Fruit fly (Drosophila melanogaster) whole organism, embryonic: ENCODE results near the gene CG15404.

Experiments
- Ada2b ChIP-seq: fragments of 200-800 bp; sonication (Bioruptor generic); IDR thresholded peaks from 2 replicates; pipeline ENCODE4 v1.3.6; 2022; ENCODE audit warnings: missing biosample characterization, missing genetic modification characterization
- Antp ChIP-seq: fragments of 200-800 bp; sonication (Bioruptor generic); optimal IDR thresholded peaks from 3 replicates; lab custom pipeline; 2016; ENCODE audit warnings: missing biosample characterization, missing genetic modification characterization
- BEAF-32 ChIP-seq: fragments of 200-800 bp; sonication (Bioruptor generic); optimal IDR thresholded peaks from 3 replicates; lab custom pipeline; 2017; ENCODE audit warnings: missing biosample characterization, missing genetic modification characterization, mild to moderate bottlenecking, moderate library complexity, missing genetic modification reagents
- CG10147 ChIP-seq: fragments of 200-800 bp; sonication (Bioruptor generic); optimal IDR thresholded peaks from 2 replicates; lab custom pipeline; 2019; ENCODE audit warnings: missing biosample characterization, mild to moderate bottlenecking, missing genetic modification characterization, moderate library complexity
- CG10267 ChIP-seq: fragments of 200-800 bp; sonication (Bioruptor generic); optimal IDR thresholded peaks from 2 replicates; lab custom pipeline; 2018; ENCODE audit warnings: missing biosample characterization, mild to moderate bottlenecking, missing genetic modification characterization, moderate library complexity
- CG10321 ChIP-seq: fragments of 200-800 bp; sonication (Bioruptor generic); IDR thresholded peaks from 2 replicates; pipeline ENCODE4 v1.3.6; 2022; ENCODE audit warnings: missing biosample characterization, missing genetic modification characterization
- CG12071 ChIP-seq: fragments of 200-800 bp; sonication (Bioruptor generic); optimal IDR thresholded peaks from 3 replicates; lab custom pipeline; 2018; ENCODE audit warnings: missing biosample characterization, mild to moderate bottlenecking, missing genetic modification characterization
- CG12155 ChIP-seq: fragments of 200-800 bp; sonication (Bioruptor generic); optimal IDR thresholded peaks from 3 replicates; lab custom pipeline; 2016; ENCODE audit warnings: missing biosample characterization, missing genetic modification characterization
- CG14710 ChIP-seq: fragments of 200-800 bp; sonication (Bioruptor generic); optimal IDR thresholded peaks from 3 replicates; lab custom pipeline; 2019; ENCODE audit warnings: missing biosample characterization, mild to moderate bottlenecking, missing genetic modification characterization, moderate library complexity
- CG15479 ChIP-seq: fragments of 200-800 bp; sonication (Bioruptor generic); optimal IDR thresholded peaks from 3 replicates; lab custom pipeline; 2019; ENCODE audit warnings: missing biosample characterization, mild to moderate bottlenecking, missing genetic modification characterization, moderate library complexity
- CG15514 ChIP-seq: fragments of 200-800 bp; sonication (Bioruptor generic); optimal IDR thresholded peaks from 3 replicates; lab custom pipeline; 2017; ENCODE audit warnings: missing biosample characterization, missing genetic modification characterization, mild to moderate bottlenecking, moderate library complexity, missing genetic modification reagents
- CG1792 ChIP-seq: fragments of 200-800 bp; sonication (Bioruptor generic); optimal IDR thresholded peaks from 2 replicates; lab custom pipeline; 2016; ENCODE audit warnings: missing biosample characterization, missing genetic modification characterization
- CG3065 ChIP-seq: fragments of 200-800 bp; sonication (Bioruptor generic); optimal IDR thresholded peaks from 2 replicates; lab custom pipeline; 2016; ENCODE audit warnings: missing biosample characterization, missing genetic modification characterization
- CG31388 ChIP-seq: fragments of 200-800 bp; sonication (Bioruptor generic); optimal IDR thresholded peaks from 2 replicates; lab custom pipeline; 2016; ENCODE audit warnings: missing biosample characterization, missing genetic modification characterization
- CG4424 ChIP-seq: fragments of 200-800 bp; sonication (Bioruptor generic); optimal IDR thresholded peaks from 3 replicates; lab custom pipeline; 2016; ENCODE audit warnings: missing biosample characterization, missing genetic modification characterization
- CG4617 ChIP-seq: fragments of 200-800 bp; sonication (Bioruptor generic); optimal IDR thresholded peaks from 3 replicates; lab custom pipeline; 2016; ENCODE audit warnings: missing biosample characterization, missing genetic modification characterization, borderline replicate concordance
- CG4730 ChIP-seq: fragments of 200-800 bp; sonication (Bioruptor generic); IDR thresholded peaks from 2 replicates; pipeline ENCODE4 v1.3.6; 2022; ENCODE audit warnings: missing biosample characterization, missing genetic modification characterization
- CG7745 ChIP-seq: fragments of 200-800 bp; sonication (Bioruptor generic); optimal IDR thresholded peaks from 2 replicates; lab custom pipeline; 2018; ENCODE audit warnings: missing biosample characterization, mild to moderate bottlenecking, missing genetic modification characterization, moderate library complexity
- CG7839 ChIP-seq: fragments of 200-800 bp; sonication (Bioruptor generic); optimal IDR thresholded peaks from 3 replicates; lab custom pipeline; 2018; ENCODE audit warnings: missing biosample characterization, mild to moderate bottlenecking, missing genetic modification characterization, moderate library complexity
- CG8359 ChIP-seq: fragments of 200-800 bp; sonication (Bioruptor generic); optimal IDR thresholded peaks from 2 replicates; lab custom pipeline; 2017; ENCODE audit warnings: missing biosample characterization, mild to moderate bottlenecking, missing genetic modification characterization, borderline replicate concordance
- E2f1 ChIP-seq: fragments of 200-800 bp; sonication (Bioruptor generic); IDR thresholded peaks from 2 replicates; pipeline ENCODE4 v1.3.6; 2022; ENCODE audit warnings: missing biosample characterization, missing genetic modification characterization
- GATAe ChIP-seq: fragments of 200-800 bp; sonication (Bioruptor generic); conservative IDR thresholded peaks from 2 replicates; pipeline ENCODE4 v1.3.6; 2022; ENCODE audit warnings: missing biosample characterization, missing genetic modification characterization
- Hmr ChIP-seq: fragments of 200-800 bp; sonication (Bioruptor generic); optimal IDR thresholded peaks from 3 replicates; lab custom pipeline; 2017; ENCODE audit warnings: mild to moderate bottlenecking, missing biosample characterization, missing genetic modification reagents, missing genetic modification characterization
- Lhr ChIP-seq: fragments of 200-800 bp; sonication (Bioruptor generic); optimal IDR thresholded peaks from 3 replicates; lab custom pipeline; 2017; ENCODE audit warnings: mild to moderate bottlenecking, missing biosample characterization, missing genetic modification reagents, missing genetic modification characterization
- NC2β ChIP-seq: fragments of 200-800 bp; sonication (Bioruptor generic); optimal IDR thresholded peaks from 2 replicates; lab custom pipeline; 2016; ENCODE audit warnings: missing biosample characterization, missing genetic modification characterization
- NFAT ChIP-seq: fragments of 200-800 bp; sonication (Bioruptor generic); IDR thresholded peaks from 2 replicates; pipeline ENCODE4 v1.3.6; 2022; ENCODE audit warnings: missing biosample characterization, missing genetic modification characterization
- Oaz ChIP-seq: fragments of 200-800 bp; sonication (Bioruptor generic); IDR thresholded peaks from 2 replicates; pipeline ENCODE4 v1.3.6; 2022; ENCODE audit warnings: missing biosample characterization, missing genetic modification characterization
- Ptx1 ChIP-seq: fragments of 200-800 bp; sonication (Bioruptor generic); IDR thresholded peaks from 2 replicates; pipeline ENCODE4 v1.3.6; 2022; ENCODE audit warnings: missing biosample characterization, missing genetic modification characterization
- TFAM ChIP-seq: fragments of 200-800 bp; sonication (Bioruptor generic); optimal IDR thresholded peaks from 2 replicates; lab custom pipeline; 2017; ENCODE audit warnings: missing biosample characterization, missing genetic modification characterization, inconsistent platforms
- YL-1 ChIP-seq: fragments of 200-800 bp; sonication (Bioruptor generic); optimal IDR thresholded peaks from 3 replicates; lab custom pipeline; 2017; ENCODE audit warnings: missing biosample characterization, mild to moderate bottlenecking, missing genetic modification characterization
- abd-A ChIP-seq: fragments of 200-800 bp; sonication (Bioruptor generic); optimal IDR thresholded peaks from 3 replicates; lab custom pipeline; 2019; ENCODE audit warnings: missing biosample characterization, mild to moderate bottlenecking, missing genetic modification characterization, moderate library complexity
- amos ChIP-seq: fragments of 200-800 bp; sonication (Bioruptor generic); IDR thresholded peaks from 2 replicates; pipeline ENCODE4 v1.3.6; 2022; ENCODE audit warnings: missing biosample characterization, missing genetic modification characterization; ENCODE audit not compliant: partially characterized antibody
- fd102C ChIP-seq: fragments of 200-800 bp; sonication (Bioruptor generic); optimal IDR thresholded peaks from 2 replicates; lab custom pipeline; 2018; ENCODE audit warnings: missing biosample characterization, mild to moderate bottlenecking, missing genetic modification characterization, moderate library complexity
- fd3F ChIP-seq: fragments of 200-800 bp; sonication (Bioruptor generic); optimal IDR thresholded peaks from 2 replicates; lab custom pipeline; 2018; ENCODE audit warnings: missing biosample characterization, mild to moderate bottlenecking, missing genetic modification characterization, moderate library complexity
- fd64A ChIP-seq: fragments of 200-800 bp; sonication (Bioruptor generic); optimal IDR thresholded peaks from 3 replicates; lab custom pipeline; 2018; ENCODE audit warnings: missing biosample characterization, mild to moderate bottlenecking, missing genetic modification characterization
- hb ChIP-seq: fragments of 200-800 bp; sonication (Bioruptor generic); IDR thresholded peaks from 3 replicates; pipeline ENCODE4 v1.3.6; 2022; ENCODE audit warnings: missing biosample characterization, missing genetic modification characterization; ENCODE audit not compliant: partially characterized antibody
- her ChIP-seq: fragments of 200-800 bp; sonication (Bioruptor generic); optimal IDR thresholded peaks from 2 replicates; lab custom pipeline; 2016; ENCODE audit warnings: missing biosample characterization, missing genetic modification characterization
- lbe ChIP-seq: fragments of 200-800 bp; sonication (Bioruptor generic); optimal IDR thresholded peaks from 2 replicates; lab custom pipeline; 2016; ENCODE audit warnings: missing biosample characterization, mild to moderate bottlenecking, missing genetic modification characterization
- nmo ChIP-seq: fragments of 200-800 bp; sonication (Bioruptor generic); optimal IDR thresholded peaks from 2 replicates; lab custom pipeline; 2018; ENCODE audit warnings: missing biosample characterization, mild to moderate bottlenecking, missing genetic modification characterization, moderate library complexity
- pum ChIP-seq: fragments of 200-800 bp; sonication (Bioruptor generic); optimal IDR thresholded peaks from 2 replicates; lab custom pipeline; 2016; ENCODE audit warnings: missing biosample characterization, missing genetic modification characterization
- seq ChIP-seq: fragments of 200-800 bp; sonication (Bioruptor generic); IDR thresholded peaks from 2 replicates; pipeline ENCODE4 v1.3.6; 2022; ENCODE audit warnings: missing biosample characterization, missing genetic modification characterization
- slbo ChIP-seq: fragments of 200-800 bp; sonication (Bioruptor generic); IDR thresholded peaks from 2 replicates; pipeline ENCODE4 v1.3.6; 2022; ENCODE audit warnings: missing biosample characterization, missing genetic modification characterization
- sna ChIP-seq: fragments of 200-800 bp; sonication (Bioruptor generic); IDR thresholded peaks from 2 replicates; pipeline ENCODE4 v1.3.6; 2022; ENCODE audit warnings: missing biosample characterization, missing genetic modification characterization; ENCODE audit not compliant: partially characterized antibody
- sr ChIP-seq: fragments of 200-800 bp; sonication (Bioruptor generic); IDR thresholded peaks from 3 replicates; pipeline ENCODE4 v1.3.6; 2022; ENCODE audit warnings: missing biosample characterization, missing genetic modification characterization
- toy ChIP-seq: fragments of 200-800 bp; sonication (Bioruptor generic); IDR thresholded peaks from 2 replicates; pipeline ENCODE4 v1.3.6; 2022; ENCODE audit warnings: missing biosample characterization, missing genetic modification characterization
- trh ChIP-seq: fragments of 200-800 bp; sonication (Bioruptor generic); optimal IDR thresholded peaks from 2 replicates; lab custom pipeline; 2016; ENCODE audit warnings: missing biosample characterization, missing genetic modification characterization
- unc-4 ChIP-seq: fragments of 200-800 bp; sonication (Bioruptor generic); IDR thresholded peaks from 2 replicates; pipeline ENCODE4 v1.3.6; 2022; ENCODE audit warnings: missing biosample characterization, missing genetic modification characterization; ENCODE audit not compliant: partially characterized antibody
- vnd ChIP-seq: fragments of 200-800 bp; sonication (Bioruptor generic); IDR thresholded peaks from 3 replicates; pipeline ENCODE4 v1.3.6; 2022; ENCODE audit warnings: missing biosample characterization, missing genetic modification characterization; ENCODE audit not compliant: partially characterized antibody
- zfh1 ChIP-seq: fragments of 200-800 bp; sonication (Bioruptor generic); IDR thresholded peaks from 3 replicates; pipeline ENCODE4 v1.3.6; 2022; ENCODE audit warnings: missing biosample characterization, missing genetic modification characterization

Gene CG15404

DNA sequence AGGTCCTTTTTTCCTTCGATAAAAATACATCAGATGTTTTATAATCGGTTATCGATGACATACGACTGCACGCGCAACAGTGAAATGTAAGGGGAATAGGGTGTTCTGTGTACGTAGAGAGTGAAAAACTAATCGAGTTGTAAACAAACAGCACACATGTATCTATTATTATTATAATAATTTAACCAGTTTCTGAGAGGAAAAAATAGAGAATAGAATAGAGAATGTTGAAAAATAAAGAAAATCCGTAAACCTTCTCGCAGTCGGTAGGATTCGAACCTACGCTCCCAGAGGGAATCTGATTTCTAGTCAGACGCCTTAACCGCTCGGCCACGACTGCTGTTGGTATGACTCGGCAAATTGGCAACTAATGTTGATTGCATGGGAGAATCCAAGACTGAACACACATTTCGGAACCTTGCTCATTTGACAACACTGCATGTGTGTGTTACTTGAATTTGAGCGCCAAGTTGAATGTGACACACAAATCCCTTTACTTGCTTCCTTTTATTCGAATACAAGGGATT, 964 bp upstream of the CG15404 start (continued):
- TF ChIP-seq CG3065 (GFP tag; lab: Kevin White, UChicago) (no peak), NC2β (GFP tag; lab: Kevin White, UChicago) (no peak), Ptx1 (GFP tag; lab: Robert Waterston, UW) (no peak), pum (GFP tag; lab: Kevin White, UChicago) (no peak), CG12155 (GFP tag; lab: Kevin White, UChicago) (no peak), sr (GFP tag; lab: Robert Waterston, UW) (no peak), amos (GFP tag; lab: Robert Waterston, UW) (peak; percentile 88), CG10267 (peak; percentile 93), CG8359 (GFP tag; lab: Kevin White, UChicago) (no peak), fd64A (GFP tag; lab: Kevin White, UChicago) (no peak), zfh1 (GFP tag; lab: Robert Waterston, UW) (0 out of 3 replicates have a peak, but pooled peaks have one; percentile 32), fd3F (GFP tag; lab: Kevin White, UChicago) (no peak), YL-1 (peak; percentile 23), Oaz (GFP tag; lab: Robert Waterston, UW) (no peak), nmo (GFP tag; lab: Kevin White, UChicago) (no peak), CG10147 (GFP tag; lab: Kevin White, UChicago) (no peak), hb (GFP tag; lab: Robert Waterston, UW) (peak; percentile 79), CG10321 (GFP tag; lab: Robert Waterston, UW) (no peak), abd-A (tag; lab: Kevin White, UChicago) (no peak), toy (no peak), Ada2b (no peak), E2f1 (GFP tag; lab: Robert Waterston, UW) (no peak), NFAT (GFP tag; lab: Robert Waterston, UW) (no peak), Antp (no peak), sna (peak; percentile 71), CG31388 (GFP tag; lab: Kevin White, UChicago) (no peak), CG15514 (GFP tag; lab: Kevin White, UChicago) (peak; percentile 45), lbe (peak; percentile 65), CG15479 (GFP tag; lab: Kevin White, UChicago) (peak; percentile 84), seq (GFP tag; lab: Robert Waterston, UW) (peak; percentile 51; the same call in 1 of the 2 replicates), her (GFP tag; lab: Kevin White, UChicago) (peak; percentile 42), Lhr (GFP tag; lab: Kevin White, UChicago) (no peak), TFAM (GFP tag; lab: Kevin White, UChicago) (no peak), fd102C (GFP tag; lab: Kevin White, UChicago) (peak; percentile 36), CG7839 (tag; lab: Kevin White, UChicago) (peak; percentile 43), CG12071 (GFP tag; lab: Kevin White, UChicago) (peak; percentile 38), CG4730 (GFP tag; lab: Robert Waterston, UW) (no peak), unc-4 (GFP tag; lab: Robert Waterston, UW) (peak; percentile 58), CG14710 (tag; lab: Kevin White, UChicago) (peak; percentile 36), CG7745 (tag; lab: Kevin White, UChicago) (no peak), CG1792 (GFP tag; lab: Kevin White, UChicago) (no peak), CG4424 (GFP tag; lab: Kevin White, UChicago) (peak; percentile 55), CG4617 (GFP tag; lab: Kevin White, UChicago) (no peak), slbo (GFP tag; lab: Robert Waterston, UW) (no peak), BEAF-32 (no peak), Hmr (GFP tag; lab: Kevin White, UChicago) (peak; percentile 19), trh (GFP tag; lab: Kevin White, UChicago) (no peak), GATAe (GFP tag; lab: Robert Waterston, UW) (no peak), vnd (GFP tag; lab: Robert Waterston, UW) (peak; percentile 80)
